Worm (Caenorhabditis elegans): ENCODE measurements around the gene Y54G2A.26.

Y54G2A.26 gene

ce11 chrIV:3016202-3016601 lies 20.9 kb upstream of the Y54G2A.26 start:
- no peak for TF ChIP-seq sptf-1 (tag; optimal IDR thresholded peaks at IDR 0.05)
- no peak for TF ChIP-seq ceh-39 (tag; optimal IDR thresholded peaks at IDR 0.05)
- TF ChIP-seq nhr-28 (tag; optimal IDR thresholded peaks at IDR 0.05): no peak

ce11 chrIV:3014610-3015009 lies 19.3 kb upstream of the Y54G2A.26 start:
- TF ChIP-seq elt-1 (tag; optimal IDR thresholded peaks at IDR 0.05; ENCODE audit: borderline replicate concordance, insufficient read depth) (peak; percentile 84), flh-1 (GFP tag; optimal IDR thresholded peaks at IDR 0.05) (no peak), mep-1 (tag; optimal IDR thresholded peaks at IDR 0.05) (no peak), unc-62 (GFP tag; optimal IDR thresholded peaks at IDR 0.05) (peak; percentile 97), unc-120 (tag; optimal IDR thresholded peaks at IDR 0.05; ENCODE audit: poor library complexity, severe bottlenecking) (peak; percentile 52), drap-1 (GFP tag; optimal IDR thresholded peaks at IDR 0.05) (no peak), nhr-2 (tag; optimal IDR thresholded peaks at IDR 0.05) (peak; percentile 63), tbx-8 (GFP tag; optimal IDR thresholded peaks at IDR 0.05) (no peak), ceh-43 (GFP tag; optimal IDR thresholded peaks at IDR 0.05) (no peak)

- TF ChIP-seq ztf-11 (tag; optimal IDR thresholded peaks at IDR 0.05) (no peak), ceh-83 (GFP tag; optimal IDR thresholded peaks at IDR 0.05) (no peak), unc-120 (tag; optimal IDR thresholded peaks at IDR 0.05; ENCODE audit: poor library complexity, severe bottlenecking) (no peak), nhr-76 (tag; optimal IDR thresholded peaks at IDR 0.05) (no peak), bed-3 (GFP tag; optimal IDR thresholded peaks at IDR 0.05) (no peak), nhr-2 (tag; optimal IDR thresholded peaks at IDR 0.05) (no peak), lin-32 (GFP tag; optimal IDR thresholded peaks at IDR 0.05) (no peak), blmp-1 (tag; optimal IDR thresholded peaks at IDR 0.05) (no peak), zip-8 (tag; optimal IDR thresholded peaks at IDR 0.05) (no peak), M03D4.4 (tag; optimal IDR thresholded peaks at IDR 0.05) (no peak), sem-2 (GFP tag; optimal IDR thresholded peaks at IDR 0.05) (no peak), flh-1 (GFP tag; optimal IDR thresholded peaks at IDR 0.05) (no peak), unc-62 (GFP tag; optimal IDR thresholded peaks at IDR 0.05) (no peak)
Measured at ce11 chrIV:3012374-3013142, 17.3 kb upstream of the Y54G2A.26 start, which contains the start of the genes Y54G2A.28 and vrp-1. Gene Y54G2A.28 (minus strand): TSS chrIV:3012421. Gene vrp-1 (plus strand): TSS chrIV:3012587.

ce11 chrIV:3011647-3012046 lies 16.4 kb upstream of the Y54G2A.26 start:
- TF ChIP-seq elt-3 (tag; optimal IDR thresholded peaks at IDR 0.05) (no peak), cnd-1 (tag; optimal IDR thresholded peaks at IDR 0.05) (no peak), nhr-76 (tag; optimal IDR thresholded peaks at IDR 0.05) (no peak), blmp-1 (tag; optimal IDR thresholded peaks at IDR 0.05) (no peak), zip-8 (tag; optimal IDR thresholded peaks at IDR 0.05) (no peak), ceh-83 (GFP tag; optimal IDR thresholded peaks at IDR 0.05) (no peak), lin-32 (GFP tag; optimal IDR thresholded peaks at IDR 0.05) (no peak), unc-120 (tag; optimal IDR thresholded peaks at IDR 0.05; ENCODE audit: poor library complexity, severe bottlenecking) (no peak), mls-2 (tag; optimal IDR thresholded peaks at IDR 0.05) (no peak), ceh-43 (GFP tag; optimal IDR thresholded peaks at IDR 0.05) (no peak), nhr-2 (tag; optimal IDR thresholded peaks at IDR 0.05) (no peak), mab-5 (tag; optimal IDR thresholded peaks at IDR 0.05) (no peak), nhr-28 (tag; optimal IDR thresholded peaks at IDR 0.05) (no peak), lsy-2 (tag; optimal IDR thresholded peaks at IDR 0.05) (no peak), sem-2 (GFP tag; optimal IDR thresholded peaks at IDR 0.05) (no peak), pha-4 (tag; optimal IDR thresholded peaks at IDR 0.05) (no peak), lin-13 (tag; optimal IDR thresholded peaks at IDR 0.05) (no peak), nhr-12 (tag; optimal IDR thresholded peaks at IDR 0.05) (no peak)

- no peak for TF ChIP-seq unc-120 (tag; optimal IDR thresholded peaks at IDR 0.05; ENCODE audit: poor library complexity, severe bottlenecking)
Measured at ce11 chrIV:3008828-3009227, 13.6 kb upstream of the Y54G2A.26 start, which contains the start of gene Y54G2A.73. Gene Y54G2A.73 (minus strand): TSS chrIV:3008892.

ce11 chrIV:3002807-3003206 lies 7.5 kb upstream of the Y54G2A.26 start:
- TF ChIP-seq mls-2 (tag; optimal IDR thresholded peaks at IDR 0.05) (no peak), sem-2 (GFP tag; optimal IDR thresholded peaks at IDR 0.05) (no peak), flh-1 (GFP tag; optimal IDR thresholded peaks at IDR 0.05) (no peak), nhr-2 (tag; optimal IDR thresholded peaks at IDR 0.05) (no peak), sptf-1 (tag; optimal IDR thresholded peaks at IDR 0.05) (no peak), elt-3 (tag; optimal IDR thresholded peaks at IDR 0.05) (no peak), zip-8 (tag; optimal IDR thresholded peaks at IDR 0.05) (no peak), nhr-237 (tag; optimal IDR thresholded peaks at IDR 0.05) (no peak), lin-13 (tag; optimal IDR thresholded peaks at IDR 0.05) (no peak), blmp-1 (tag; optimal IDR thresholded peaks at IDR 0.05) (no peak), elt-1 (tag; optimal IDR thresholded peaks at IDR 0.05; ENCODE audit: borderline replicate concordance, insufficient read depth) (no peak), cnd-1 (tag; optimal IDR thresholded peaks at IDR 0.05) (no peak), ztf-11 (tag; optimal IDR thresholded peaks at IDR 0.05) (no peak), unc-120 (tag; optimal IDR thresholded peaks at IDR 0.05; ENCODE audit: poor library complexity, severe bottlenecking) (no peak), nhr-12 (tag; optimal IDR thresholded peaks at IDR 0.05) (no peak), ces-1 (GFP tag; optimal IDR thresholded peaks at IDR 0.05) (no peak), nhr-28 (tag; optimal IDR thresholded peaks at IDR 0.05) (no peak), snpc-4 (tag; optimal IDR thresholded peaks at IDR 0.05) (no peak), mep-1 (tag; optimal IDR thresholded peaks at IDR 0.05) (no peak), nhr-76 (tag; optimal IDR thresholded peaks at IDR 0.05) (no peak)
